Fruit fly (Drosophila melanogaster): ENCODE measurements around the gene dnk.

The dnk gene

DNA sequence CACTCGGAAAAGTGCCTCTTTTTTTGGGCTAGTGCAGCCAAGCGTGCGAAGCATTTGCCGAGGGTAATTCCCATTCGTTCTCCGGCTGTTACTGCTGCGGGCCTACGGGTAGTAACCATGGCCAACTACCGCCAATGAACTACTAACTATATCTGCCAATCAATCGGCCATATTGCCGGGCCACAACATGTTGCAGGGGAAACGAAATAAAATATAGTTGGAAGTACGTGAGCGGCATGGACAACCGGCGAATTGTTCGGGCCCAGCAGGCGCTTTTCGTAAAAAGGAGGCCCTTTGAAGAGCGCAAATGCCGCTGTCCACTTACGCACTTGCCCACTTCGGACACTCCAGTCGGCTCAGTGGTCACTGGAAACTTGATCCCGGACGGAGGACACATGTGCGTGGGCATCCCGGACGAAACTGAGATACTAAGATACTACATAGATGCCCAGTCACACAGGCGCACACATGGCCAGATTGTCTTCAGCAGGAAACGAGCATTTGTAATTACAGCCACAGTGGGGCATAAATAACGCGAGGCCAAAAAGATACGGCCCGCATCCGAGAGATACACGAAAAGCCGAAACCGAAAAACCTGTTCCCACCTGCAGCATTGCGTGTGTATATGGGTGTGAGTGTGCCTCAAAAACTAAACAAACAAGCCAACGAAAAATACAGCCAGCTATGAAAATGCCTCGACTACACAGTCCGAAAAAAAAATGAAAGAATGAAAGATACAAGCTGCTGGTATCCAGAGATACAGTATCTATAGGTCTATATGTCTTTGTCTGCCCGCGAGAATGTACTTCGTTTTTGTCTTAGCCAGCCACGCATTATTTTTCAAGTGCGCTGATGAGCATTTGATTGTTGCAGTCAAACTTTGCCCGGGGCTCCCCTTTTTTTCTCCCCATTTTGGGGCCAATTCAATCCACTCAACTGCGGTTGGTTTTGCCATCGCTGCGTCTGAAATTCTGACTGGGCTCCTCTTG is 6.9 kb downstream of the dnk start (continued):
- TF ChIP-seq Hr51 (GFP tag; optimal IDR thresholded peaks at IDR 0.05), result peak in 1 of 2 experiments; percentile 6
- no peak for TF ChIP-seq Adf1 (GFP tag; IDR thresholded peaks at IDR 0.05)
- peak; percentile 39 for TF ChIP-seq disco-r (GFP tag; optimal IDR thresholded peaks at IDR 0.05)
- TF ChIP-seq Asciz (GFP tag; optimal IDR thresholded peaks at IDR 0.05), result peak; percentile 3
- no peak for TF ChIP-seq B-H2 (GFP tag; optimal IDR thresholded peaks at IDR 0.05)
- TF ChIP-seq Gug (GFP tag; IDR thresholded peaks at IDR 0.05), result no peak
- peak; percentile 41 for TF ChIP-seq Sox100B (GFP tag; optimal IDR thresholded peaks at IDR 0.05)
- TF ChIP-seq sc (optimal IDR thresholded peaks at IDR 0.05), result no peak
- TF ChIP-seq sc (GFP tag; optimal IDR thresholded peaks at IDR 0.05), result peak; percentile 20
- TF ChIP-seq Blimp-1 (GFP tag; optimal IDR thresholded peaks at IDR 0.05), result peak; percentile 37
- TF ChIP-seq Neu2 (GFP tag; optimal IDR thresholded peaks at IDR 0.05; ENCODE audit: borderline replicate concordance), result no peak
- TF ChIP-seq CkIIα-i1 (GFP tag; IDR thresholded peaks at IDR 0.05), result no peak
- TF ChIP-seq CG12071 (GFP tag; optimal IDR thresholded peaks at IDR 0.05), result peak; percentile 21
- TF ChIP-seq tna (GFP tag; IDR thresholded peaks at IDR 0.05; ENCODE audit: partially characterized antibody), result no peak
- peak; percentile 18 for TF ChIP-seq CG4707 (GFP tag; optimal IDR thresholded peaks at IDR 0.05)
- no peak for TF ChIP-seq Dll (GFP tag; IDR thresholded peaks at IDR 0.05; ENCODE audit: partially characterized antibody)
- no peak for TF ChIP-seq seq (GFP tag; IDR thresholded peaks at IDR 0.05)
- TF ChIP-seq pros (GFP tag; optimal IDR thresholded peaks at IDR 0.05), result peak; percentile 15
- peak; percentile 31 for TF ChIP-seq HHEX (GFP tag; optimal IDR thresholded peaks at IDR 0.05)
- peak; percentile 41 for TF ChIP-seq CG17359 (tag; optimal IDR thresholded peaks at IDR 0.05)
- TF ChIP-seq NfI (GFP tag; optimal IDR thresholded peaks at IDR 0.05), result peak; percentile 6
- 0 out of 2 replicates have a peak, but pooled peaks have one; percentile 36 for TF ChIP-seq sob (GFP tag; IDR thresholded peaks at IDR 0.05)
- peak; percentile 5 for TF ChIP-seq CG1603 (tag; optimal IDR thresholded peaks at IDR 0.05)
- peak; percentile 27; the same call in 1 of the 2 replicates for TF ChIP-seq vvl (GFP tag; IDR thresholded peaks at IDR 0.05)
- TF ChIP-seq HLH54F (GFP tag; optimal IDR thresholded peaks at IDR 0.05), result no peak
- TF ChIP-seq Bteb2 (GFP tag; optimal IDR thresholded peaks at IDR 0.05), result no peak
- peak; percentile 35 for TF ChIP-seq CG14710 (tag; optimal IDR thresholded peaks at IDR 0.05)
- TF ChIP-seq CG17361 (GFP tag; IDR thresholded peaks at IDR 0.05), result 0 out of 3 replicates have a peak, but pooled peaks have one; percentile 25
- peak in 1 of 2 experiments; percentile 45 for TF ChIP-seq bsh (GFP tag; optimal IDR thresholded peaks at IDR 0.05)
- TF ChIP-seq CG2202 (tag; optimal IDR thresholded peaks at IDR 0.05), result peak; percentile 8
- TF ChIP-seq ara (GFP tag; IDR thresholded peaks at IDR 0.05), result 0 out of 2 replicates have a peak, but pooled peaks have one; percentile 22
- no peak for TF ChIP-seq CG15073 (GFP tag; optimal IDR thresholded peaks at IDR 0.05)
- no peak for TF ChIP-seq corto (GFP tag; optimal IDR thresholded peaks at IDR 0.05)
- TF ChIP-seq chif (GFP tag; optimal IDR thresholded peaks at IDR 0.05), result peak in 1 of 2 experiments; percentile 1
- peak; percentile 23 for TF ChIP-seq CG12659 (GFP tag; optimal IDR thresholded peaks at IDR 0.05)
- peak in 1 of 2 experiments; percentile 15 for TF ChIP-seq dpn (GFP tag; optimal IDR thresholded peaks at IDR 0.05)
- peak; percentile 32 for TF ChIP-seq CG15269 (tag; optimal IDR thresholded peaks at IDR 0.05)
- TF ChIP-seq gsb-n (tag; optimal IDR thresholded peaks at IDR 0.05), result no peak
- TF ChIP-seq pb (GFP tag; optimal IDR thresholded peaks at IDR 0.05), result peak; percentile 49
- peak; percentile 3 for TF ChIP-seq CG1602 (GFP tag; optimal IDR thresholded peaks at IDR 0.05)
- no peak for TF ChIP-seq ssp (GFP tag; IDR thresholded peaks at IDR 0.05)
- TF ChIP-seq ranshi (GFP tag; IDR thresholded peaks at IDR 0.05), result peak; percentile 3; the same call in 1 of the 2 replicates
- peak; percentile 4 for TF ChIP-seq CG12744 (GFP tag; optimal IDR thresholded peaks at IDR 0.05)
- peak; percentile 72 for TF ChIP-seq CG10543 (GFP tag; optimal IDR thresholded peaks at IDR 0.05)
- TF ChIP-seq prd (optimal IDR thresholded peaks at IDR 0.05), result no peak
- TF ChIP-seq prd (GFP tag; IDR thresholded peaks at IDR 0.05), result peak; percentile 29; the same call in 1 of the 3 replicates
- TF ChIP-seq Mes4 (GFP tag; optimal IDR thresholded peaks at IDR 0.05), result no peak

Data from whole organism, embryonic.